Fruit fly (Drosophila melanogaster) whole organism, adult: Measurements from ENCODE around the gene CSN1a.

Experiments used
- CG11617 ChIP-seq: fragments of 200-800 bp; sonication (Bioruptor generic); optimal IDR thresholded peaks from 2 replicates; lab custom pipeline; 2017; ENCODE audit warnings: mild to moderate bottlenecking, missing biosample characterization, missing genetic modification reagents, missing genetic modification characterization
- CG12768 ChIP-seq: fragments of 200-800 bp; sonication (Bioruptor generic); optimal IDR thresholded peaks from 2 replicates; lab custom pipeline; 2017; ENCODE audit warnings: missing biosample characterization, missing genetic modification characterization, mild to moderate bottlenecking, moderate library complexity, missing genetic modification reagents
- CG5204 ChIP-seq: fragments of 200-800 bp; sonication (Bioruptor generic); optimal IDR thresholded peaks from 2 replicates; lab custom pipeline; 2016; ENCODE audit warnings: missing biosample characterization, missing genetic modification characterization
- CG7045 ChIP-seq: fragments of 200-800 bp; sonication (Bioruptor generic); optimal IDR thresholded peaks from 2 replicates; lab custom pipeline; 2017; ENCODE audit warnings: missing biosample characterization, mild to moderate bottlenecking, missing genetic modification characterization
- CG7101 ChIP-seq: fragments of 200-800 bp; sonication (Bioruptor generic); optimal IDR thresholded peaks from 2 replicates; lab custom pipeline; 2018; ENCODE audit warnings: missing biosample characterization, mild to moderate bottlenecking, missing genetic modification characterization, moderate library complexity
- Clk ChIP-seq: fragments of 200-800 bp; sonication (Bioruptor generic); optimal IDR thresholded peaks from 2 replicates; lab custom pipeline; 2017; ENCODE audit warnings: missing biosample characterization, missing genetic modification characterization
- Hr96 ChIP-seq: fragments of 200-800 bp; sonication (Bioruptor generic); optimal IDR thresholded peaks from 2 replicates; lab custom pipeline; 2016; ENCODE audit warnings: missing biosample characterization, missing genetic modification characterization
- Mnt ChIP-seq: fragments of 200-800 bp; sonication (Bioruptor generic); optimal IDR thresholded peaks from 2 replicates; lab custom pipeline; 2016; ENCODE audit warnings: missing biosample characterization, mild to moderate bottlenecking, missing genetic modification characterization
- bab1 ChIP-seq: fragments of 200-800 bp; sonication (Bioruptor generic); optimal IDR thresholded peaks from 3 replicates; lab custom pipeline; 2019; ENCODE audit warnings: missing biosample characterization, mild to moderate bottlenecking, missing genetic modification characterization, moderate library complexity
- cic ChIP-seq: fragments of 200-800 bp; sonication (Bioruptor generic); optimal IDR thresholded peaks from 2 replicates; lab custom pipeline; 2017; ENCODE audit warnings: missing biosample characterization, mild to moderate bottlenecking, missing genetic modification characterization, moderate library complexity
- cnc ChIP-seq, 2 experiments: fragments of >200 bp; optimal IDR thresholded peaks; 2 replicates each; lab custom pipeline; 2017
- kay ChIP-seq: fragments of 200-800 bp; sonication (Bioruptor generic); peaks from one replicate; lab custom pipeline; 2016; ENCODE audit warnings: missing biosample characterization, missing genetic modification characterization, borderline replicate concordance
- ovo ChIP-seq: fragments of 200-800 bp; sonication (Bioruptor generic); optimal IDR thresholded peaks from 2 replicates; lab custom pipeline; 2016; ENCODE audit warnings: missing biosample characterization, missing genetic modification characterization
- pad ChIP-seq: fragments of 200-800 bp; sonication (Bioruptor generic); optimal IDR thresholded peaks from 3 replicates; lab custom pipeline; 2017; ENCODE audit warnings: missing biosample characterization, missing genetic modification characterization, mild to moderate bottlenecking, moderate library complexity, missing genetic modification reagents

dm6 chr2L:14746068-14746467 lies 16.5 kb upstream of the CSN1a start:
- no peak for TF ChIP-seq ovo (GFP tag; lab: Kevin White, UChicago)
- TF ChIP-seq CG7045 (GFP tag; lab: Kevin White, UChicago), result no peak
- TF ChIP-seq pad, result no peak
- TF ChIP-seq CG12768 (GFP tag; lab: Kevin White, UChicago), result no peak
- no peak for TF ChIP-seq CG7101 (tag; lab: Kevin White, UChicago)
- no peak for TF ChIP-seq Hr96 (GFP tag; lab: Kevin White, UChicago)
- no peak for TF ChIP-seq kay
- TF ChIP-seq cnc (optimal IDR thresholded peaks at IDR 0.05; lab: Kevin White, UChicago), result no peak
- no peak for TF ChIP-seq CG5204 (GFP tag; lab: Kevin White, UChicago)
- no peak for TF ChIP-seq CG11617 (GFP tag; lab: Kevin White, UChicago)
- TF ChIP-seq bab1, result no peak
- TF ChIP-seq cic (GFP tag; lab: Kevin White, UChicago), result no peak
- no peak for TF ChIP-seq Mnt
- TF ChIP-seq Clk (GFP tag; lab: Kevin White, UChicago), result no peak
